Worm (Caenorhabditis elegans) whole organism, L1 larva: Measurements from ENCODE around the gene C42D8.9.

ENCODE experiments used
- C04F5.9 ChIP-seq: sonication (generic microtip); optimal IDR thresholded peaks from 2 replicates; lab custom pipeline; 2016; ENCODE audit warnings: missing genetic modification characterization, missing compliant biosample characterization
- C16A3.4 ChIP-seq: fragments of 150-350 bp; optimal IDR thresholded peaks from 2 replicates; lab custom pipeline; 2014; ENCODE audit warnings: missing biosample characterization, missing genetic modification characterization
- aha-1 ChIP-seq: fragments of 150-350 bp; optimal IDR thresholded peaks from 2 replicates; lab custom pipeline; 2014; ENCODE audit warnings: missing biosample characterization, missing genetic modification characterization
- alr-1 ChIP-seq: fragments of 200-800 bp; sonication (Bioruptor generic); optimal IDR thresholded peaks from 2 replicates; lab custom pipeline; 2018; ENCODE audit warnings: borderline replicate concordance, mild to moderate bottlenecking, missing genetic modification characterization, missing compliant biosample characterization
- aly-2 ChIP-seq: fragments of 150-350 bp; optimal IDR thresholded peaks from 2 replicates; lab custom pipeline; 2014; ENCODE audit warnings: missing biosample characterization, missing genetic modification characterization
- ama-1 ChIP-seq: fragments of 150-350 bp; optimal IDR thresholded peaks from 2 replicates; lab custom pipeline; 2014
- blmp-1 ChIP-seq: fragments of 150-350 bp; optimal IDR thresholded peaks from 2 replicates; lab custom pipeline; 2014; ENCODE audit warnings: missing biosample characterization, missing genetic modification characterization
- ceh-8 ChIP-seq: fragments of 200-800 bp; sonication (Bioruptor generic); optimal IDR thresholded peaks from 2 replicates; lab custom pipeline; 2018; ENCODE audit warnings: mild to moderate bottlenecking, missing genetic modification characterization, moderate library complexity, missing compliant biosample characterization
- ceh-82 ChIP-seq, 3 experiments: fragments of 150-350 bp in 1 of 3; sonication (generic microtip) in 2 of 3; optimal IDR thresholded peaks; 2 replicates each; lab custom pipeline; 2014 to 2017; ENCODE audit warnings: missing biosample characterization in 3 of 3, missing genetic modification characterization in 3 of 3
- ceh-88 ChIP-seq: fragments of 200-800 bp; sonication (Bioruptor generic); IDR thresholded peaks from 2 replicates; pipeline ENCODE4 v1.3.6; 2022; ENCODE audit warnings: missing genetic modification characterization, missing compliant biosample characterization
- dsc-1 ChIP-seq: sonication (generic microtip); optimal IDR thresholded peaks from 2 replicates; lab custom pipeline; 2016; ENCODE audit warnings: mild to moderate bottlenecking, missing genetic modification characterization, missing compliant biosample characterization
- efl-1 ChIP-seq, 4 experiments: fragments of 150-350 bp; optimal IDR thresholded peaks in 3 of 4; peaks in 1 of 4; 1 replicate in 1 of 4; 2 replicates in 3 of 4; lab custom pipeline; 2014; ENCODE audit warnings: missing biosample characterization in 2 of 4, missing genetic modification characterization in 2 of 4, missing genetic modification reagents in 2 of 4
- egl-13 ChIP-seq: sonication (generic microtip); optimal IDR thresholded peaks from 2 replicates; lab custom pipeline; 2016; ENCODE audit warnings: missing genotype, missing genetic modification reagents, missing genetic modification characterization, missing compliant biosample characterization
- elt-2 ChIP-seq: sonication (generic microtip); optimal IDR thresholded peaks from 2 replicates; lab custom pipeline; 2016; ENCODE audit warnings: missing genetic modification characterization, mild to moderate bottlenecking, inconsistent platforms, missing compliant biosample characterization, missing genetic modification reagents
- ets-5 ChIP-seq: fragments of 200-800 bp; sonication (Bioruptor generic); IDR thresholded peaks from 2 replicates; pipeline ENCODE4 v1.3.6; 2022; ENCODE audit warnings: missing genetic modification characterization, missing compliant biosample characterization
- fkh-10 ChIP-seq: sonication (generic microtip); optimal IDR thresholded peaks from 2 replicates; lab custom pipeline; 2017; ENCODE audit warnings: missing biosample characterization, missing genetic modification reagents, missing genetic modification characterization
- fkh-8 ChIP-seq: sonication (generic microtip); optimal IDR thresholded peaks from 2 replicates; lab custom pipeline; 2016; ENCODE audit warnings: mild to moderate bottlenecking, missing genetic modification characterization, missing compliant biosample characterization
- fos-1 ChIP-seq: fragments of 150-350 bp; optimal IDR thresholded peaks from 2 replicates; lab custom pipeline; 2014; ENCODE audit warnings: missing biosample characterization, missing genetic modification characterization
- grh-1 ChIP-seq: fragments of 200-800 bp; sonication (Bioruptor generic); IDR thresholded peaks from 2 replicates; pipeline ENCODE4 v1.3.6; 2022; ENCODE audit warnings: missing genetic modification reagents, missing genetic modification characterization, missing compliant biosample characterization
- hlh-4 ChIP-seq: sonication (generic microtip); optimal IDR thresholded peaks from 2 replicates; lab custom pipeline; 2016; ENCODE audit warnings: mild to moderate bottlenecking, missing genetic modification characterization, missing compliant biosample characterization
- hpl-2 ChIP-seq: fragments of 150-350 bp; optimal IDR thresholded peaks from 2 replicates; lab custom pipeline; 2014; ENCODE audit warnings: missing biosample characterization, missing genetic modification reagents, missing genetic modification characterization
- irx-1 ChIP-seq: sonication (generic microtip); optimal IDR thresholded peaks from 2 replicates; lab custom pipeline; 2016; ENCODE audit warnings: missing genetic modification characterization, missing compliant biosample characterization
- isw-1 ChIP-seq: fragments of 200-800 bp; sonication (Bioruptor generic); IDR thresholded peaks from 2 replicates; pipeline ENCODE4 v1.3.6; 2022; ENCODE audit warnings: missing genetic modification characterization, missing compliant biosample characterization
- jun-1 ChIP-seq: fragments of 150-350 bp; optimal IDR thresholded peaks from 2 replicates; lab custom pipeline; 2014; ENCODE audit warnings: missing biosample characterization, missing genetic modification reagents, missing genetic modification characterization
- lin-14 ChIP-seq: fragments of 200-800 bp; sonication (Bioruptor generic); optimal IDR thresholded peaks from 2 replicates; lab custom pipeline; 2018; ENCODE audit warnings: mild to moderate bottlenecking, missing genetic modification characterization, moderate library complexity, missing compliant biosample characterization
- lin-35 ChIP-seq, 2 experiments: fragments of 150-350 bp; optimal IDR thresholded peaks; 2 replicates each; lab custom pipeline; 2014; ENCODE audit warnings: missing biosample characterization in 2 of 2, missing genetic modification characterization in 2 of 2, missing genetic modification reagents in 2 of 2
- lin-39 ChIP-seq: fragments of 150-350 bp; optimal IDR thresholded peaks from 2 replicates; lab custom pipeline; 2014; ENCODE audit warnings: missing biosample characterization, missing genetic modification reagents, missing genetic modification characterization
- lsy-2 ChIP-seq, 2 experiments: fragments of 150-350 bp; optimal IDR thresholded peaks; 2 replicates each; lab custom pipeline; 2014; ENCODE audit warnings: missing biosample characterization in 2 of 2, missing genetic modification characterization in 2 of 2
- mab-9 ChIP-seq: fragments of 200-800 bp; sonication (Bioruptor generic); IDR thresholded peaks from 2 replicates; pipeline ENCODE4 v1.3.6; 2022; ENCODE audit warnings: missing genetic modification reagents, missing genetic modification characterization, missing compliant biosample characterization
- mep-1 ChIP-seq: fragments of 150-350 bp; optimal IDR thresholded peaks from 2 replicates; lab custom pipeline; 2014; ENCODE audit warnings: missing biosample characterization, missing genetic modification characterization
- nhr-11 ChIP-seq: fragments of 150-350 bp; optimal IDR thresholded peaks from 2 replicates; lab custom pipeline; 2014; ENCODE audit warnings: missing biosample characterization, missing genetic modification characterization
- nhr-19 ChIP-seq: fragments of 200-800 bp; sonication (Bioruptor generic); conservative IDR thresholded peaks from 2 replicates; pipeline ENCODE4 v1.3.6; 2022; ENCODE audit warnings: missing genetic modification characterization, missing compliant biosample characterization
- nhr-237 ChIP-seq: fragments of 150-350 bp; optimal IDR thresholded peaks from 2 replicates; lab custom pipeline; 2014; ENCODE audit warnings: missing biosample characterization, missing genetic modification characterization
- nhr-28 ChIP-seq: fragments of 150-350 bp; optimal IDR thresholded peaks from 2 replicates; lab custom pipeline; 2014; ENCODE audit warnings: missing biosample characterization, missing genetic modification characterization
- nhr-47 ChIP-seq: sonication (generic microtip); optimal IDR thresholded peaks from 2 replicates; lab custom pipeline; 2016; ENCODE audit warnings: mild to moderate bottlenecking, missing genetic modification characterization, moderate library complexity, missing compliant biosample characterization
- nhr-71 ChIP-seq: sonication (generic microtip); optimal IDR thresholded peaks from 2 replicates; lab custom pipeline; 2016; ENCODE audit warnings: mild to moderate bottlenecking, missing genetic modification characterization, moderate library complexity, missing compliant biosample characterization
- nhr-76 ChIP-seq: sonication (generic microtip); optimal IDR thresholded peaks from 2 replicates; lab custom pipeline; 2017; ENCODE audit warnings: missing biosample characterization, missing genetic modification characterization
- nhr-77 ChIP-seq: fragments of 150-350 bp; optimal IDR thresholded peaks from 2 replicates; lab custom pipeline; 2014; ENCODE audit warnings: missing biosample characterization, missing genetic modification characterization
- nhr-84 ChIP-seq: sonication (generic microtip); optimal IDR thresholded peaks from 2 replicates; lab custom pipeline; 2017; ENCODE audit warnings: missing biosample characterization, missing genetic modification characterization
- nhr-85 ChIP-seq: sonication (generic microtip); peaks from one replicate; lab custom pipeline; 2016; ENCODE audit warnings: missing genetic modification characterization, inconsistent platforms, missing compliant biosample characterization
- pag-3 ChIP-seq: sonication (generic microtip); optimal IDR thresholded peaks from 2 replicates; lab custom pipeline; 2017; ENCODE audit warnings: missing genetic modification characterization, mild to moderate bottlenecking, missing compliant biosample characterization, antibody characterized with exemption, borderline replicate concordance; ENCODE audit not compliant: insufficient read depth
- pax-3 ChIP-seq: fragments of 200-800 bp; sonication (Bioruptor generic); optimal IDR thresholded peaks from 2 replicates; lab custom pipeline; 2018; ENCODE audit warnings: mild to moderate bottlenecking, missing genetic modification characterization, moderate library complexity, missing compliant biosample characterization
- rnt-1 ChIP-seq: sonication (generic microtip); optimal IDR thresholded peaks from 2 replicates; lab custom pipeline; 2016; ENCODE audit warnings: mild to moderate bottlenecking, missing genetic modification characterization, moderate library complexity, missing compliant biosample characterization
- snu-23 ChIP-seq: sonication (generic microtip); optimal IDR thresholded peaks from 2 replicates; lab custom pipeline; 2016; ENCODE audit warnings: missing genetic modification characterization, missing compliant biosample characterization
- sptf-1 ChIP-seq: fragments of 150-350 bp; optimal IDR thresholded peaks from 2 replicates; lab custom pipeline; 2014; ENCODE audit warnings: missing biosample characterization, missing genetic modification characterization
- swsn-7 ChIP-seq: sonication (generic microtip); optimal IDR thresholded peaks from 2 replicates; lab custom pipeline; 2016; ENCODE audit warnings: missing genetic modification characterization, missing compliant biosample characterization
- vab-15 ChIP-seq: sonication (generic microtip); optimal IDR thresholded peaks from 2 replicates; lab custom pipeline; 2017; ENCODE audit warnings: missing genotype, mild to moderate bottlenecking, missing genetic modification characterization, missing compliant biosample characterization
- zag-1 ChIP-seq: fragments of 150-350 bp; optimal IDR thresholded peaks from 2 replicates; lab custom pipeline; 2014; ENCODE audit warnings: missing biosample characterization, missing genetic modification characterization
- zip-4 ChIP-seq: fragments of 200-800 bp; sonication (Bioruptor generic); optimal IDR thresholded peaks from 2 replicates; lab custom pipeline; 2018; ENCODE audit warnings: mild to moderate bottlenecking, missing genetic modification characterization, moderate library complexity, missing compliant biosample characterization

Gene C42D8.9

ce11 chrX:5140177-5140576, 33.3 kb upstream of the C42D8.9 start:
- no peak for TF ChIP-seq nhr-76 (tag; lab: Kevin White, UChicago)
- peak; percentile 33 for TF ChIP-seq ceh-8 (GFP tag; lab: Kevin White, UChicago)
- TF ChIP-seq egl-13 (tag; lab: Kevin White, UChicago), result no peak
- TF ChIP-seq mep-1 (tag; lab: Kevin White, UChicago), result peak; percentile 15
- no peak for TF ChIP-seq vab-15 (tag; lab: Kevin White, UChicago)
- TF ChIP-seq lin-39, result no peak
- TF ChIP-seq lin-14 (GFP tag; lab: Kevin White, UChicago), result peak; percentile 95
- peak in 1 of 3 experiments; percentile 27 for TF ChIP-seq ceh-82 (tag; optimal IDR thresholded peaks at IDR 0.05; lab: Kevin White, UChicago)
- no peak for TF ChIP-seq C04F5.9
- TF ChIP-seq rnt-1, result peak; percentile 18
- TF ChIP-seq nhr-47, result no peak
- TF ChIP-seq lin-35 (GFP tag; optimal IDR thresholded peaks at IDR 0.05; lab: Kevin White, UChicago), result no peak
- TF ChIP-seq fkh-8, result peak; percentile 52
- no peak for TF ChIP-seq ceh-88 (GFP tag; lab: Robert Waterston, UW)
- peak; percentile 38 for TF ChIP-seq isw-1 (GFP tag; lab: Robert Waterston, UW)
- no peak for TF ChIP-seq zip-4 (GFP tag; lab: Kevin White, UChicago)

DNA sequence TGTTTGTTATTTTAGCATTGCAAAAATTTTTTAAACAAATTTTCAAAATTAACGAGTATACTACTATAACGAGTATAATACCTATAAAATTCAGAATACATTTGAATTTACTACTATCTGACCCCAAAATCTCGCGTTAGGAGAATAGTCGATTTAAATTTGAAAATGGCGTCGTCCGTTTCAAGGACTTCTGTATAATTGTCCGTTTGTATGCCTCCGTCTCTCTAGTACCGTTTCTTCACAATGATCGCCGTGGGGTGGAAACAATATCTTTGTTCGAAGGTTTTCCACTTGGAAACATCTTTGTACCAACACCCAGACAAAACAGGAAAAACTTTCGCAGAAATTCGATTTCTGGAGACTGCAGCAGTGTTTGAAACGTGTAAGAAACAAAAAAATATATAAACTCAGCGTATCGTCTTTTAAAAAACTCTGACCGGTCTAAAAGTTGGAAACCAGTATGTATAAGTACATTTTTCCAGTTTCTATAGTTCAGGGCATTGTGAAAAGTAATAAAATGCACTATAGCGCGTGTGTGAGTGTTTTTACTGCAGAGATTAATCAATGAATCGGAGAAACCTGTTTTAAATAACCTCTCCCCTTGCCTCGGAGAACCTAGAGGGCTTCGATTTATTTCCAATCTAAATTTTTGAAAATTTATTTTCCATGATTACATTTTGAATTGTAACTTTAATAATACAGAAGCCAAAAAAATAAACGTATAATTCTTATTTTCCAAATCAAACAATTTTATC, 31.1 kb upstream of the C42D8.9 start:
- no peak for TF ChIP-seq nhr-77 (tag; lab: Kevin White, UChicago)
- TF ChIP-seq swsn-7 (tag; lab: Kevin White, UChicago), result no peak
- TF ChIP-seq aly-2 (tag; lab: Kevin White, UChicago), result no peak
- no peak for TF ChIP-seq mab-9 (GFP tag; lab: Robert Waterston, UW)
- peak in 1 of 2 experiments; percentile 17 for TF ChIP-seq lsy-2 (tag; optimal IDR thresholded peaks at IDR 0.05; lab: Kevin White, UChicago)
- no peak for TF ChIP-seq nhr-84 (tag; lab: Kevin White, UChicago)
- peak; percentile 63 for TF ChIP-seq dsc-1
- no peak for TF ChIP-seq elt-2
- TF ChIP-seq nhr-47, result no peak
- TF ChIP-seq nhr-76 (tag; lab: Kevin White, UChicago), result no peak
- no peak for TF ChIP-seq nhr-19 (GFP tag; lab: Robert Waterston, UW)
- no peak for TF ChIP-seq sptf-1 (tag; lab: Kevin White, UChicago)
- TF ChIP-seq lin-14 (GFP tag; lab: Kevin White, UChicago), result peak; percentile 43
- TF ChIP-seq mep-1 (tag; lab: Kevin White, UChicago), result peak; percentile 54
- peak; percentile 89 for TF ChIP-seq nhr-85 (tag; lab: Kevin White, UChicago)
- TF ChIP-seq pax-3 (tag; lab: Kevin White, UChicago), result no peak
- TF ChIP-seq snu-23, result peak; percentile 25
- no peak for TF ChIP-seq hpl-2 (GFP tag; lab: Kevin White, UChicago)
- TF ChIP-seq ama-1 (lab: Kevin White, UChicago), result no peak
- no peak for TF ChIP-seq nhr-11 (tag; lab: Kevin White, UChicago)
- no peak for TF ChIP-seq fkh-10 (GFP tag; lab: Kevin White, UChicago)
- TF ChIP-seq irx-1 (tag; lab: Kevin White, UChicago), result no peak
- no peak for TF ChIP-seq alr-1
- TF ChIP-seq C16A3.4 (tag; lab: Kevin White, UChicago), result peak; percentile 22
- TF ChIP-seq nhr-71 (tag; lab: Kevin White, UChicago), result peak; percentile 5
- no peak for TF ChIP-seq nhr-237
- TF ChIP-seq hlh-4 (tag; lab: Kevin White, UChicago), result no peak
- TF ChIP-seq grh-1, result peak; percentile 82
- no peak for TF ChIP-seq jun-1 (tag; lab: Kevin White, UChicago)
- no peak for TF ChIP-seq lin-39
- no peak for TF ChIP-seq ets-5
- no peak for TF ChIP-seq fos-1 (tag; lab: Kevin White, UChicago)
- TF ChIP-seq pag-3 (tag; lab: Kevin White, UChicago), result no peak
- TF ChIP-seq blmp-1 (tag; lab: Kevin White, UChicago), result peak; percentile 64
- no peak for TF ChIP-seq nhr-28 (tag; lab: Kevin White, UChicago)
- no peak for TF ChIP-seq efl-1 (optimal IDR thresholded peaks at IDR 0.05; lab: Kevin White, UChicago)
- no peak for TF ChIP-seq efl-1 (GFP tag; optimal IDR thresholded peaks at IDR 0.05 in 1 of 2; lab: Kevin White, UChicago)
- no peak for TF ChIP-seq zag-1 (tag; lab: Kevin White, UChicago)
- TF ChIP-seq aha-1 (tag; lab: Kevin White, UChicago), result no peak
